Fruit fly (Drosophila melanogaster) whole organism, prepupa: Measurements from ENCODE around the gene CG13293.

Experiments used
- CG16779 ChIP-seq: fragments of 200-800 bp; sonication (Bioruptor generic); optimal IDR thresholded peaks from 3 replicates; lab custom pipeline; 2017; ENCODE audit warnings: missing biosample characterization, mild to moderate bottlenecking, missing genetic modification characterization
- Gug ChIP-seq: fragments of 200-800 bp; sonication (Bioruptor generic); IDR thresholded peaks from 2 replicates; pipeline ENCODE4 v1.3.6; 2022; ENCODE audit warnings: missing biosample characterization, missing genetic modification characterization
- OdsH ChIP-seq: fragments of 200-800 bp; sonication (Bioruptor generic); optimal IDR thresholded peaks from 3 replicates; lab custom pipeline; 2016; ENCODE audit warnings: missing biosample characterization, missing genetic modification characterization
- Smox ChIP-seq: fragments of 200-800 bp; sonication (Bioruptor generic); optimal IDR thresholded peaks from 3 replicates; lab custom pipeline; 2016; ENCODE audit warnings: missing biosample characterization, missing genetic modification characterization

- TF ChIP-seq OdsH (GFP tag; lab: Kevin White, UChicago) (no peak), CG16779 (tag; lab: Kevin White, UChicago) (no peak), Gug (GFP tag; lab: Robert Waterston, UW) (no peak), Smox (no peak)
These were observed 24.0 kb downstream of the CG13293 start for dm6 chr3L:6106717-6107116.
